Fruit fly (Drosophila melanogaster) whole organism, embryonic: ENCODE data around the gene CG42488.
A peak's percentile ranks its signal among the peaks of the same experiment; 100 is the strongest.

Source experiments
- Ada2b ChIP-seq: fragments of 200-800 bp; sonication (Bioruptor generic); IDR thresholded peaks from 2 replicates; pipeline ENCODE4 v1.3.6; 2022; ENCODE audit warnings: missing biosample characterization, missing genetic modification characterization
- B-H2 ChIP-seq: fragments of 200-800 bp; sonication (Bioruptor generic); optimal IDR thresholded peaks from 2 replicates; lab custom pipeline; 2018; ENCODE audit warnings: missing biosample characterization, mild to moderate bottlenecking, missing genetic modification characterization
- Bteb2 ChIP-seq: fragments of 200-800 bp; sonication (Bioruptor generic); optimal IDR thresholded peaks from 2 replicates; lab custom pipeline; 2016; ENCODE audit warnings: missing biosample characterization, missing genetic modification characterization
- CG10274 ChIP-seq: fragments of 200-800 bp; sonication (Bioruptor generic); optimal IDR thresholded peaks from 3 replicates; lab custom pipeline; 2017; ENCODE audit warnings: missing biosample characterization, mild to moderate bottlenecking, missing genetic modification characterization
- CG10321 ChIP-seq: fragments of 200-800 bp; sonication (Bioruptor generic); IDR thresholded peaks from 2 replicates; pipeline ENCODE4 v1.3.6; 2022; ENCODE audit warnings: missing biosample characterization, missing genetic modification characterization
- CG11093 ChIP-seq: fragments of 200-800 bp; sonication (Bioruptor generic); IDR thresholded peaks from 3 replicates; pipeline ENCODE4 v1.3.6; 2022; ENCODE audit warnings: missing biosample characterization, missing genetic modification characterization
- CG12155 ChIP-seq: fragments of 200-800 bp; sonication (Bioruptor generic); optimal IDR thresholded peaks from 3 replicates; lab custom pipeline; 2016; ENCODE audit warnings: missing biosample characterization, missing genetic modification characterization
- CG15011 ChIP-seq: fragments of 200-800 bp; sonication (Bioruptor generic); optimal IDR thresholded peaks from 3 replicates; lab custom pipeline; 2018; ENCODE audit warnings: missing biosample characterization, mild to moderate bottlenecking, missing genetic modification characterization
- CG1529 ChIP-seq: fragments of 200-800 bp; sonication (Bioruptor generic); optimal IDR thresholded peaks from 3 replicates; lab custom pipeline; 2018; ENCODE audit warnings: missing biosample characterization, missing genetic modification characterization
- CG15696 ChIP-seq: fragments of 200-800 bp; sonication (Bioruptor generic); optimal IDR thresholded peaks from 2 replicates; lab custom pipeline; 2019; ENCODE audit warnings: missing biosample characterization, mild to moderate bottlenecking, missing genetic modification characterization, moderate library complexity
- CG16815 ChIP-seq: fragments of 200-800 bp; sonication (Bioruptor generic); optimal IDR thresholded peaks from 3 replicates; lab custom pipeline; 2017; ENCODE audit warnings: missing biosample characterization, mild to moderate bottlenecking, missing genetic modification characterization
- CG1792 ChIP-seq: fragments of 200-800 bp; sonication (Bioruptor generic); optimal IDR thresholded peaks from 2 replicates; lab custom pipeline; 2016; ENCODE audit warnings: missing biosample characterization, missing genetic modification characterization
- CG30020 ChIP-seq: fragments of 200-800 bp; optimal IDR thresholded peaks from 2 replicates; lab custom pipeline; 2019; ENCODE audit warnings: missing biosample characterization, mild to moderate bottlenecking, missing genetic modification characterization, moderate library complexity
- CG31388 ChIP-seq: fragments of 200-800 bp; sonication (Bioruptor generic); optimal IDR thresholded peaks from 2 replicates; lab custom pipeline; 2016; ENCODE audit warnings: missing biosample characterization, missing genetic modification characterization
- CG33557 ChIP-seq: fragments of 200-800 bp; sonication (Bioruptor generic); optimal IDR thresholded peaks from 2 replicates; lab custom pipeline; 2019; ENCODE audit warnings: missing biosample characterization, mild to moderate bottlenecking, missing genetic modification characterization, moderate library complexity
- CG3995 ChIP-seq: fragments of 200-800 bp; sonication (Bioruptor generic); optimal IDR thresholded peaks from 3 replicates; lab custom pipeline; 2016; ENCODE audit warnings: missing biosample characterization, missing genetic modification characterization
- CG7357 ChIP-seq: fragments of 200-800 bp; sonication (Bioruptor generic); IDR thresholded peaks from 3 replicates; pipeline ENCODE4 v1.3.6; 2022; ENCODE audit warnings: missing biosample characterization, missing genetic modification characterization
- CG7928 ChIP-seq: fragments of 200-800 bp; sonication (Bioruptor generic); optimal IDR thresholded peaks from 2 replicates; lab custom pipeline; 2017; ENCODE audit warnings: missing biosample characterization, mild to moderate bottlenecking, missing genetic modification characterization
- CG8281 ChIP-seq: fragments of 200-800 bp; sonication (Bioruptor generic); optimal IDR thresholded peaks from 2 replicates; lab custom pipeline; 2018; ENCODE audit warnings: missing biosample characterization, mild to moderate bottlenecking, missing genetic modification characterization, moderate library complexity
- CG9817 ChIP-seq: fragments of 200-800 bp; sonication (Bioruptor generic); optimal IDR thresholded peaks from 2 replicates; lab custom pipeline; 2018; ENCODE audit warnings: missing biosample characterization, mild to moderate bottlenecking, missing genetic modification characterization, moderate library complexity
- CHES-1-like ChIP-seq: fragments of 200-800 bp; sonication (Bioruptor generic); optimal IDR thresholded peaks from 2 replicates; lab custom pipeline; 2016; ENCODE audit warnings: missing biosample characterization, missing genetic modification characterization
- CTCF ChIP-seq: fragments of 200-800 bp; sonication (Bioruptor generic); optimal IDR thresholded peaks from 2 replicates; lab custom pipeline; 2017; ENCODE audit warnings: missing biosample characterization, mild to moderate bottlenecking, missing genetic modification characterization, moderate library complexity
- Dip3 ChIP-seq: fragments of 200-800 bp; sonication (Bioruptor generic); optimal IDR thresholded peaks from 3 replicates; lab custom pipeline; 2016; ENCODE audit warnings: missing biosample characterization, missing genetic modification characterization
- E2f1 ChIP-seq: fragments of 200-800 bp; sonication (Bioruptor generic); IDR thresholded peaks from 2 replicates; pipeline ENCODE4 v1.3.6; 2022; ENCODE audit warnings: missing biosample characterization, missing genetic modification characterization
- Elba2 ChIP-seq: fragments of 200-800 bp; sonication (Bioruptor generic); optimal IDR thresholded peaks from 3 replicates; lab custom pipeline; 2016; ENCODE audit warnings: missing biosample characterization, missing genetic modification characterization
- Fer1 ChIP-seq: fragments of 200-800 bp; sonication (Bioruptor generic); optimal IDR thresholded peaks from 2 replicates; lab custom pipeline; 2017; ENCODE audit warnings: missing biosample characterization, mild to moderate bottlenecking, missing genetic modification characterization
- H2.0 ChIP-seq: fragments of 200-800 bp; sonication (Bioruptor generic); IDR thresholded peaks from 2 replicates; pipeline ENCODE4 v1.3.6; 2022; ENCODE audit warnings: missing biosample characterization, missing genetic modification characterization
- Hand ChIP-seq: fragments of 200-800 bp; sonication (Bioruptor generic); optimal IDR thresholded peaks from 2 replicates; lab custom pipeline; 2017; ENCODE audit warnings: mild to moderate bottlenecking, missing biosample characterization, missing genetic modification reagents, missing genetic modification characterization
- Hsf ChIP-seq: fragments of 200-800 bp; sonication (Bioruptor generic); optimal IDR thresholded peaks from 3 replicates; lab custom pipeline; 2016; ENCODE audit warnings: missing biosample characterization, missing genetic modification characterization
- Lim3 ChIP-seq: fragments of 200-800 bp; sonication (Bioruptor generic); IDR thresholded peaks from 2 replicates; pipeline ENCODE4 v1.3.6; 2022; ENCODE audit warnings: missing biosample characterization, missing genetic modification characterization
- MTF-1 ChIP-seq: fragments of 200-800 bp; sonication (Bioruptor generic); optimal IDR thresholded peaks from 2 replicates; lab custom pipeline; 2018; ENCODE audit warnings: missing biosample characterization, mild to moderate bottlenecking, missing genetic modification characterization, borderline replicate concordance
- Nf-YA ChIP-seq: fragments of 200-800 bp; sonication (Bioruptor generic); IDR thresholded peaks from 2 replicates; pipeline ENCODE4 v1.3.6; 2022; ENCODE audit warnings: missing biosample characterization, missing genetic modification characterization
- NfI ChIP-seq: fragments of 200-800 bp; sonication (Bioruptor generic); optimal IDR thresholded peaks from 3 replicates; lab custom pipeline; 2018; ENCODE audit warnings: missing biosample characterization, mild to moderate bottlenecking, missing genetic modification characterization, moderate library complexity
- Rfx ChIP-seq: fragments of 200-800 bp; sonication (Bioruptor generic); IDR thresholded peaks from 2 replicates; pipeline ENCODE4 v1.3.6; 2022; ENCODE audit warnings: missing biosample characterization, missing genetic modification characterization
- Rx ChIP-seq: fragments of 200-800 bp; sonication (Bioruptor generic); IDR thresholded peaks from 2 replicates; pipeline ENCODE4 v1.3.6; 2022; ENCODE audit warnings: missing biosample characterization, missing genetic modification characterization
- Sry-δ ChIP-seq: fragments of 200-800 bp; sonication (Bioruptor generic); optimal IDR thresholded peaks from 2 replicates; lab custom pipeline; 2016; ENCODE audit warnings: missing biosample characterization, missing genetic modification characterization
- ab ChIP-seq: fragments of 200-800 bp; sonication (Bioruptor generic); optimal IDR thresholded peaks from 2 replicates; lab custom pipeline; 2016; ENCODE audit warnings: missing biosample characterization, missing genetic modification characterization
- bcd ChIP-seq: fragments of 200-800 bp; sonication (Bioruptor generic); optimal IDR thresholded peaks from 2 replicates; lab custom pipeline; 2017; ENCODE audit warnings: missing biosample characterization, mild to moderate bottlenecking, missing genetic modification characterization
- cas ChIP-seq: fragments of 200-800 bp; sonication (Bioruptor generic); IDR thresholded peaks from 2 replicates; pipeline ENCODE4 v1.3.6; 2022; ENCODE audit warnings: missing biosample characterization, missing genetic modification characterization
- crc ChIP-seq: fragments of 200-800 bp; sonication (Bioruptor generic); optimal IDR thresholded peaks from 2 replicates; lab custom pipeline; 2016; ENCODE audit warnings: missing biosample characterization, missing genetic modification characterization
- dmrt11E ChIP-seq: fragments of 200-800 bp; sonication (Bioruptor generic); optimal IDR thresholded peaks from 3 replicates; lab custom pipeline; 2018; ENCODE audit warnings: missing biosample characterization, mild to moderate bottlenecking, missing genetic modification characterization, moderate library complexity
- exex ChIP-seq: fragments of 200-800 bp; sonication (Bioruptor generic); optimal IDR thresholded peaks from 4 replicates; lab custom pipeline; 2018; ENCODE audit warnings: missing biosample characterization, mild to moderate bottlenecking, missing genetic modification characterization, moderate library complexity
- h ChIP-seq: fragments of >200 bp; optimal IDR thresholded peaks from 2 replicates; lab custom pipeline; 2017
- klu ChIP-seq: fragments of 200-800 bp; sonication (Bioruptor generic); IDR thresholded peaks from 2 replicates; pipeline ENCODE4 v1.3.6; 2022; ENCODE audit warnings: missing biosample characterization, missing genetic modification characterization
- lab ChIP-seq: fragments of 200-800 bp; sonication (Bioruptor generic); optimal IDR thresholded peaks from 3 replicates; lab custom pipeline; 2017; ENCODE audit warnings: missing biosample characterization, missing genetic modification characterization, mild to moderate bottlenecking, moderate library complexity, missing genetic modification reagents
- mld ChIP-seq: fragments of 200-800 bp; sonication (Bioruptor generic); IDR thresholded peaks from 3 replicates; pipeline ENCODE4 v1.3.6; 2022; ENCODE audit warnings: missing biosample characterization, missing genetic modification characterization; ENCODE audit not compliant: partially characterized antibody
- sc ChIP-seq, 3 experiments: fragments of >200 bp in 2 of 3; fragments of 200-800 bp in 1 of 3; sonication (Bioruptor generic) in 1 of 3; optimal IDR thresholded peaks; 2 replicates in 2 of 3; 3 replicates in 1 of 3; lab custom pipeline; 2017; ENCODE audit warnings: mild to moderate bottlenecking in 1 of 3, missing biosample characterization in 1 of 3, missing genetic modification characterization in 1 of 3, missing genetic modification reagents in 1 of 3
- sim ChIP-seq: fragments of 200-800 bp; sonication (Bioruptor generic); IDR thresholded peaks from 2 replicates; pipeline ENCODE4 v1.3.6; 2022; ENCODE audit warnings: missing biosample characterization, missing genetic modification characterization
- sisA ChIP-seq: fragments of 200-800 bp; sonication (Bioruptor generic); IDR thresholded peaks from 2 replicates; pipeline ENCODE4 v1.3.6; 2022; ENCODE audit warnings: missing biosample characterization, missing genetic modification characterization
- sqz ChIP-seq: fragments of 200-800 bp; sonication (Bioruptor generic); optimal IDR thresholded peaks from 3 replicates; lab custom pipeline; 2018; ENCODE audit warnings: missing biosample characterization, mild to moderate bottlenecking, missing genetic modification characterization
- tna ChIP-seq: fragments of 200-800 bp; sonication (Bioruptor generic); IDR thresholded peaks from 2 replicates; pipeline ENCODE4 v1.3.6; 2022; ENCODE audit warnings: missing biosample characterization, missing genetic modification characterization; ENCODE audit not compliant: partially characterized antibody
- toy ChIP-seq: fragments of 200-800 bp; sonication (Bioruptor generic); IDR thresholded peaks from 2 replicates; pipeline ENCODE4 v1.3.6; 2022; ENCODE audit warnings: missing biosample characterization, missing genetic modification characterization
- trem ChIP-seq: fragments of 200-800 bp; optimal IDR thresholded peaks from 3 replicates; lab custom pipeline; 2019; ENCODE audit warnings: missing biosample characterization, mild to moderate bottlenecking, missing genetic modification characterization, moderate library complexity

Gene CG42488

DNA sequence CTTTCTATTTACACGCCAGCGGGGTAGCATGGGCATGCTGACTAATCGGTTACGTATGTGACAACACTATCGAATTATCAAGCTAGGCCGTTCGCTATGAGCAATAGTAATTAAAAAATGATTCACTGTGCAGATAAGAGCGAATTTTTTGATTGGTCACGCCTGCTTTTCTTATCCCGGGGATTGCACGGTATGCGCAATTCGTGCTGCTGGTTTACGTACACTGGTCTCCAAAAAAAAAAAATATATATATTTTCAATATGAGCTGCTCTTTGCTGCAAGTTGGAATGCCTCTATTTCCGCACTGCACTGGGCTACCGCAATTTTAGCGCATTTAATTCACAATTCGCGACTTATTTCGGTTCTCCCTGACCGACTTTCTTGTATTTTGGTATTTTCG lies 7.5 kb downstream of the CG42488 start (continued):
- TF ChIP-seq h (lab: Kevin White, UChicago) (no peak), klu (GFP tag; lab: Robert Waterston, UW) (no peak), CG1529 (GFP tag; lab: Kevin White, UChicago) (no peak), CG10274 (GFP tag; lab: Kevin White, UChicago) (no peak), Fer1 (peak; percentile 42), NfI (GFP tag; lab: Kevin White, UChicago) (no peak), Hand (GFP tag; lab: Kevin White, UChicago) (no peak), CG1792 (no peak), Lim3 (0 out of 2 replicates have a peak, but pooled peaks have one; percentile 12), Hsf (GFP tag; lab: Kevin White, UChicago) (no peak), tna (no peak), CG9817 (tag; lab: Kevin White, UChicago) (no peak), H2.0 (no peak), Nf-YA (no peak), ab (GFP tag; lab: Kevin White, UChicago) (peak; percentile 23), CG8281 (tag; lab: Kevin White, UChicago) (no peak), Bteb2 (GFP tag; lab: Kevin White, UChicago) (no peak), sc (optimal IDR thresholded peaks at IDR 0.05; lab: Kevin White, UChicago) (no peak), sc (GFP tag; optimal IDR thresholded peaks at IDR 0.05; lab: Kevin White, UChicago) (no peak), lab (GFP tag; lab: Kevin White, UChicago) (no peak), CTCF (GFP tag; lab: Kevin White, UChicago) (no peak), CG7357 (GFP tag; lab: Robert Waterston, UW) (no peak), CG31388 (GFP tag; lab: Kevin White, UChicago) (no peak), sisA (peak; percentile 41), crc (GFP tag; lab: Kevin White, UChicago) (no peak), sqz (GFP tag; lab: Kevin White, UChicago) (no peak), CG12155 (GFP tag; lab: Kevin White, UChicago) (no peak), exex (tag; lab: Kevin White, UChicago) (peak; percentile 81), Elba2 (GFP tag; lab: Kevin White, UChicago) (no peak), CG16815 (no peak), mld (GFP tag; lab: Robert Waterston, UW) (no peak), CG33557 (GFP tag; lab: Kevin White, UChicago) (no peak), CG15696 (tag; lab: Kevin White, UChicago) (no peak), Dip3 (GFP tag; lab: Kevin White, UChicago) (no peak), CG11093 (no peak), CG15011 (GFP tag; lab: Kevin White, UChicago) (no peak), sim (GFP tag; lab: Robert Waterston, UW) (no peak), toy (GFP tag; lab: Robert Waterston, UW) (no peak), MTF-1 (GFP tag; lab: Kevin White, UChicago) (no peak), Sry-δ (GFP tag; lab: Kevin White, UChicago) (no peak), dmrt11E (tag; lab: Kevin White, UChicago) (no peak), E2f1 (GFP tag; lab: Robert Waterston, UW) (no peak), Ada2b (GFP tag; lab: Robert Waterston, UW) (peak; percentile 41), B-H2 (GFP tag; lab: Kevin White, UChicago) (no peak), trem (no peak), CG7928 (GFP tag; lab: Kevin White, UChicago) (no peak), cas (no peak), CG3995 (GFP tag; lab: Kevin White, UChicago) (no peak), Rx (GFP tag; lab: Robert Waterston, UW) (0 out of 2 replicates have a peak, but pooled peaks have one; percentile 24), CHES-1-like (GFP tag; lab: Kevin White, UChicago) (no peak), CG10321 (GFP tag; lab: Robert Waterston, UW) (no peak), CG30020 (tag; lab: Kevin White, UChicago) (no peak), bcd (GFP tag; lab: Kevin White, UChicago) (no peak), Rfx (peak; percentile 18; the same call in 1 of the 2 replicates)
